Worm (Caenorhabditis elegans): ENCODE results near the gene ZK829.1.

- TF ChIP-seq ama-1 (optimal IDR thresholded peaks at IDR 0.05) (no peak), aly-1 (tag; optimal IDR thresholded peaks at IDR 0.05) (no peak), hmbx-1 (tag; optimal IDR thresholded peaks at IDR 0.05) (no peak), tbx-11 (GFP tag; IDR thresholded peaks at IDR 0.05) (no peak), ets-7 (tag; optimal IDR thresholded peaks at IDR 0.05) (no peak), ceh-36 (tag; optimal IDR thresholded peaks at IDR 0.05) (no peak), flt-1 (GFP tag; IDR thresholded peaks at IDR 0.05) (no peak), sea-1 (GFP tag; conservative IDR thresholded peaks at IDR 0.05) (no peak), tbx-37 (GFP tag; conservative IDR thresholded peaks at IDR 0.05) (no peak)
Measured at ce11 chrIV:11938554-11938953, 3.7 kb downstream of the ZK829.1 start.
